Fruit fly (Drosophila melanogaster): ENCODE measurements around the gene Trmt112.

The Trmt112 gene

DNA sequence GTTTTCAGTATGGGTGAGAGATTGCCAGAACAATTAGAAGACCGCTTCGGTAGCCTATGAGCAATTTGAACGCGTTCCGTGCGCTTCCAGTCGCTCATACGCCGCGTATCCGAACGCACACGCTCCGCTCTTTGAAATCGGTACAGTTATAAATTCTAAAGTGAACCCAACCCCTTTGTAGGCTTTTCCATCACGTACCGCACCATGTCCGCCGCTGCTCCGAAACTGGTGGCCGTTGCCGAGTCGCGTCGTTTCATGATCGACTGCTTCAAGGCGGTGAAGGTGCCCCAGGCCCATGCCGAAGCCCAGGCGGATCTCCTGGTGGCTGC lies 11.2 kb downstream of the Trmt112 start:
- TF ChIP-seq CG42726 (GFP tag; IDR thresholded peaks at IDR 0.05; ENCODE audit: partially characterized antibody), result peak; percentile 52; the same call in 1 of the 2 replicates
- no peak for TF ChIP-seq jing (GFP tag; optimal IDR thresholded peaks at IDR 0.05)
- no peak for TF ChIP-seq CG14710 (tag; optimal IDR thresholded peaks at IDR 0.05)
- TF ChIP-seq CG30431 (GFP tag; optimal IDR thresholded peaks at IDR 0.05), result no peak
- TF ChIP-seq CrebB (tag; optimal IDR thresholded peaks at IDR 0.05), result no peak
- TF ChIP-seq peb (GFP tag; IDR thresholded peaks at IDR 0.05), result no peak
- no peak for TF ChIP-seq CG4328 (GFP tag; optimal IDR thresholded peaks at IDR 0.05)
- TF ChIP-seq CG10366 (GFP tag; IDR thresholded peaks at IDR 0.05), result no peak
- TF ChIP-seq CTCF (GFP tag; optimal IDR thresholded peaks at IDR 0.05), result no peak
- no peak for TF ChIP-seq ato (GFP tag; IDR thresholded peaks at IDR 0.05; ENCODE audit: partially characterized antibody)
- TF ChIP-seq kni (GFP tag; optimal IDR thresholded peaks at IDR 0.05), result no peak
- TF ChIP-seq Hr78 (GFP tag; optimal IDR thresholded peaks at IDR 0.05), result no peak
- TF ChIP-seq CG14014 (GFP tag; IDR thresholded peaks at IDR 0.05), result no peak
- TF ChIP-seq Hr3 (GFP tag; optimal IDR thresholded peaks at IDR 0.05), result no peak
- TF ChIP-seq nerfin-2 (GFP tag; IDR thresholded peaks at IDR 0.05; ENCODE audit: partially characterized antibody), result 0 out of 2 replicates have a peak, but pooled peaks have one; percentile 22
- TF ChIP-seq unc-4 (GFP tag; IDR thresholded peaks at IDR 0.05; ENCODE audit: partially characterized antibody), result 0 out of 2 replicates have a peak, but pooled peaks have one; percentile 7
- TF ChIP-seq Opbp (GFP tag; IDR thresholded peaks at IDR 0.05; ENCODE audit: partially characterized antibody), result no peak
- TF ChIP-seq Bgb (GFP tag; IDR thresholded peaks at IDR 0.05; ENCODE audit: partially characterized antibody), result peak; percentile 58; the same call in 1 of the 2 replicates
- no peak for TF ChIP-seq CG3847 (GFP tag; IDR thresholded peaks at IDR 0.05)
- peak; percentile 42 for TF ChIP-seq Ets65A (GFP tag)
- TF ChIP-seq row (GFP tag; IDR thresholded peaks at IDR 0.05), result no peak
- peak; percentile 28 for TF ChIP-seq Deaf1 (tag; optimal IDR thresholded peaks at IDR 0.05)
- TF ChIP-seq so (GFP tag; IDR thresholded peaks at IDR 0.05), result no peak
- no peak for TF ChIP-seq aop (GFP tag; IDR thresholded peaks at IDR 0.05)
- TF ChIP-seq chinmo (GFP tag; IDR thresholded peaks at IDR 0.05; ENCODE audit: partially characterized antibody), result 0 out of 4 replicates have a peak, but pooled peaks have one; percentile 93
- no peak for TF ChIP-seq CG11085 (GFP tag; IDR thresholded peaks at IDR 0.05)
- TF ChIP-seq HLH4C (GFP tag; IDR thresholded peaks at IDR 0.05; ENCODE audit: partially characterized antibody), result no peak
- TF ChIP-seq pita (GFP tag; optimal IDR thresholded peaks at IDR 0.05), result no peak
- TF ChIP-seq Rfx (GFP tag; IDR thresholded peaks at IDR 0.05), result peak; percentile 47; the same call in 1 of the 2 replicates
- TF ChIP-seq Drgx (GFP tag; IDR thresholded peaks at IDR 0.05), result no peak
- no peak for TF ChIP-seq Ssrp (tag; optimal IDR thresholded peaks at IDR 0.05)
- peak; percentile 45 for TF ChIP-seq Atf6 (GFP tag; IDR thresholded peaks at IDR 0.05)
- peak; percentile 56 for TF ChIP-seq CG32532 (GFP tag; IDR thresholded peaks at IDR 0.05)
- TF ChIP-seq CG6175 (GFP tag; IDR thresholded peaks at IDR 0.05), result no peak
- TF ChIP-seq Ets97D (GFP tag; optimal IDR thresholded peaks at IDR 0.05), result no peak
- peak; percentile 39; the same call in 1 of the 2 replicates for TF ChIP-seq amos (GFP tag; IDR thresholded peaks at IDR 0.05; ENCODE audit: partially characterized antibody)
- TF ChIP-seq CG14441 (GFP tag; IDR thresholded peaks at IDR 0.05), result 0 out of 2 replicates have a peak, but pooled peaks have one; percentile 10
- TF ChIP-seq tup (GFP tag; optimal IDR thresholded peaks at IDR 0.05), result no peak
- TF ChIP-seq Med (GFP tag), result peak; percentile 72
- no peak for TF ChIP-seq CG11560 (tag; IDR thresholded peaks at IDR 0.05)
- no peak for TF ChIP-seq Mrtf (GFP tag; IDR thresholded peaks at IDR 0.05)
- TF ChIP-seq cad (GFP tag; optimal IDR thresholded peaks at IDR 0.05), result no peak
- TF ChIP-seq CG17612 (GFP tag; IDR thresholded peaks at IDR 0.05), result no peak
- TF ChIP-seq CG2875 (GFP tag; optimal IDR thresholded peaks at IDR 0.05), result no peak
- no peak for TF ChIP-seq ssp (GFP tag; IDR thresholded peaks at IDR 0.05)
- 0 out of 3 replicates have a peak, but pooled peaks have one; percentile 13 for TF ChIP-seq CG34422 (GFP tag; IDR thresholded peaks at IDR 0.05)
- TF ChIP-seq pb (GFP tag; optimal IDR thresholded peaks at IDR 0.05), result no peak
- no peak for TF ChIP-seq Sox102F (GFP tag; optimal IDR thresholded peaks at IDR 0.05)
- no peak for TF ChIP-seq CG12299 (tag; optimal IDR thresholded peaks at IDR 0.05)
- TF ChIP-seq NFAT (GFP tag; IDR thresholded peaks at IDR 0.05), result peak; percentile 50; the same call in 1 of the 2 replicates
- TF ChIP-seq az2 (GFP tag; optimal IDR thresholded peaks at IDR 0.05), result no peak
- TF ChIP-seq gfzf (GFP tag; optimal IDR thresholded peaks at IDR 0.05), result no peak
